Worm (Caenorhabditis elegans) whole organism, L1 larva: ENCODE measurements around the gene T27E9.6.
A peak's percentile ranks its signal among the peaks of the same experiment; 100 is the strongest.

Source experiments
- C04F5.9 ChIP-seq: sonication (generic microtip); optimal IDR thresholded peaks from 2 replicates; lab custom pipeline; 2016; ENCODE audit warnings: missing genetic modification characterization, missing compliant biosample characterization
- C34B4.2 ChIP-seq: sonication (generic microtip); optimal IDR thresholded peaks from 2 replicates; lab custom pipeline; 2017; ENCODE audit warnings: mild to moderate bottlenecking, missing genetic modification characterization, missing compliant biosample characterization
- Y116A8C.19 ChIP-seq: sonication (generic microtip); optimal IDR thresholded peaks from 2 replicates; lab custom pipeline; 2016; ENCODE audit warnings: missing compliant biosample characterization, missing genetic modification characterization, borderline replicate concordance
- aha-1 ChIP-seq: fragments of 150-350 bp; optimal IDR thresholded peaks from 2 replicates; lab custom pipeline; 2014; ENCODE audit warnings: missing biosample characterization, missing genetic modification characterization
- ceh-8 ChIP-seq: fragments of 200-800 bp; sonication (Bioruptor generic); optimal IDR thresholded peaks from 2 replicates; lab custom pipeline; 2018; ENCODE audit warnings: mild to moderate bottlenecking, missing genetic modification characterization, moderate library complexity, missing compliant biosample characterization
- ces-1 ChIP-seq: fragments of 150-350 bp; optimal IDR thresholded peaks from 2 replicates; lab custom pipeline; 2014; ENCODE audit warnings: missing biosample characterization, missing genetic modification reagents, missing genetic modification characterization
- dsc-1 ChIP-seq: sonication (generic microtip); optimal IDR thresholded peaks from 2 replicates; lab custom pipeline; 2016; ENCODE audit warnings: mild to moderate bottlenecking, missing genetic modification characterization, missing compliant biosample characterization
- efl-1 ChIP-seq, 4 experiments: fragments of 150-350 bp; optimal IDR thresholded peaks in 3 of 4; peaks in 1 of 4; 1 replicate in 1 of 4; 2 replicates in 3 of 4; lab custom pipeline; 2014; ENCODE audit warnings: missing biosample characterization in 2 of 4, missing genetic modification characterization in 2 of 4, missing genetic modification reagents in 2 of 4
- egl-27 ChIP-seq, 2 experiments: fragments of 150-350 bp in 1 of 2; sonication (generic microtip); optimal IDR thresholded peaks; 3 replicates each; lab custom pipeline; 2017 to 2018; ENCODE audit warnings: missing biosample characterization in 2 of 2, missing genetic modification characterization in 2 of 2, missing genetic modification reagents in 2 of 2
- elt-3 ChIP-seq, 6 experiments: fragments of 150-350 bp in 1 of 6; sonication (generic microtip); optimal IDR thresholded peaks; 2 replicates each; lab custom pipeline; 2017 to 2018; ENCODE audit warnings: missing biosample characterization in 6 of 6, missing genetic modification characterization in 6 of 6, inconsistent platforms in 1 of 6
- fkh-10 ChIP-seq: sonication (generic microtip); optimal IDR thresholded peaks from 2 replicates; lab custom pipeline; 2017; ENCODE audit warnings: missing biosample characterization, missing genetic modification reagents, missing genetic modification characterization
- grh-1 ChIP-seq: fragments of 200-800 bp; sonication (Bioruptor generic); IDR thresholded peaks from 2 replicates; pipeline ENCODE4 v1.3.6; 2022; ENCODE audit warnings: missing genetic modification reagents, missing genetic modification characterization, missing compliant biosample characterization
- hlh-17 ChIP-seq: fragments of 200-800 bp; sonication (Bioruptor generic); optimal IDR thresholded peaks from 2 replicates; lab custom pipeline; 2018; ENCODE audit warnings: missing genetic modification characterization, mild to moderate bottlenecking, missing compliant biosample characterization, moderate library complexity, borderline replicate concordance
- hlh-4 ChIP-seq: sonication (generic microtip); optimal IDR thresholded peaks from 2 replicates; lab custom pipeline; 2016; ENCODE audit warnings: mild to moderate bottlenecking, missing genetic modification characterization, missing compliant biosample characterization
- hpl-2 ChIP-seq: fragments of 150-350 bp; optimal IDR thresholded peaks from 2 replicates; lab custom pipeline; 2014; ENCODE audit warnings: missing biosample characterization, missing genetic modification reagents, missing genetic modification characterization
- irx-1 ChIP-seq: sonication (generic microtip); optimal IDR thresholded peaks from 2 replicates; lab custom pipeline; 2016; ENCODE audit warnings: missing genetic modification characterization, missing compliant biosample characterization
- lin-13 ChIP-seq: fragments of 150-350 bp; optimal IDR thresholded peaks from 2 replicates; lab custom pipeline; 2014; ENCODE audit warnings: missing biosample characterization, missing genetic modification reagents, missing genetic modification characterization
- lin-14 ChIP-seq: fragments of 200-800 bp; sonication (Bioruptor generic); optimal IDR thresholded peaks from 2 replicates; lab custom pipeline; 2018; ENCODE audit warnings: mild to moderate bottlenecking, missing genetic modification characterization, moderate library complexity, missing compliant biosample characterization
- lin-35 ChIP-seq, 2 experiments: fragments of 150-350 bp; optimal IDR thresholded peaks; 2 replicates each; lab custom pipeline; 2014; ENCODE audit warnings: missing biosample characterization in 2 of 2, missing genetic modification characterization in 2 of 2, missing genetic modification reagents in 2 of 2
- lin-39 ChIP-seq: fragments of 150-350 bp; optimal IDR thresholded peaks from 2 replicates; lab custom pipeline; 2014; ENCODE audit warnings: missing biosample characterization, missing genetic modification reagents, missing genetic modification characterization
- lir-3 ChIP-seq: sonication (generic microtip); optimal IDR thresholded peaks from 2 replicates; lab custom pipeline; 2016; ENCODE audit warnings: mild to moderate bottlenecking, missing genetic modification characterization, moderate library complexity, missing compliant biosample characterization; ENCODE audit not compliant: poor library complexity
- mab-9 ChIP-seq: fragments of 200-800 bp; sonication (Bioruptor generic); IDR thresholded peaks from 2 replicates; pipeline ENCODE4 v1.3.6; 2022; ENCODE audit warnings: missing genetic modification reagents, missing genetic modification characterization, missing compliant biosample characterization
- mef-2 ChIP-seq: fragments of 150-350 bp; optimal IDR thresholded peaks from 2 replicates; lab custom pipeline; 2014; ENCODE audit warnings: missing biosample characterization, missing genetic modification characterization
- nhr-19 ChIP-seq: fragments of 200-800 bp; sonication (Bioruptor generic); conservative IDR thresholded peaks from 2 replicates; pipeline ENCODE4 v1.3.6; 2022; ENCODE audit warnings: missing genetic modification characterization, missing compliant biosample characterization
- nhr-237 ChIP-seq: fragments of 150-350 bp; optimal IDR thresholded peaks from 2 replicates; lab custom pipeline; 2014; ENCODE audit warnings: missing biosample characterization, missing genetic modification characterization
- nhr-77 ChIP-seq: fragments of 150-350 bp; optimal IDR thresholded peaks from 2 replicates; lab custom pipeline; 2014; ENCODE audit warnings: missing biosample characterization, missing genetic modification characterization
- nhr-84 ChIP-seq: sonication (generic microtip); optimal IDR thresholded peaks from 2 replicates; lab custom pipeline; 2017; ENCODE audit warnings: missing biosample characterization, missing genetic modification characterization
- nhr-85 ChIP-seq: sonication (generic microtip); peaks from one replicate; lab custom pipeline; 2016; ENCODE audit warnings: missing genetic modification characterization, inconsistent platforms, missing compliant biosample characterization
- nhr-90 ChIP-seq: sonication (generic microtip); optimal IDR thresholded peaks from 2 replicates; lab custom pipeline; 2016; ENCODE audit warnings: mild to moderate bottlenecking, missing genetic modification characterization, missing compliant biosample characterization; ENCODE audit not compliant: poor library complexity
- pag-3 ChIP-seq: sonication (generic microtip); optimal IDR thresholded peaks from 2 replicates; lab custom pipeline; 2017; ENCODE audit warnings: missing genetic modification characterization, mild to moderate bottlenecking, missing compliant biosample characterization, antibody characterized with exemption, borderline replicate concordance; ENCODE audit not compliant: insufficient read depth
- pax-3 ChIP-seq: fragments of 200-800 bp; sonication (Bioruptor generic); optimal IDR thresholded peaks from 2 replicates; lab custom pipeline; 2018; ENCODE audit warnings: mild to moderate bottlenecking, missing genetic modification characterization, moderate library complexity, missing compliant biosample characterization
- pqm-1 ChIP-seq: sonication (generic microtip); optimal IDR thresholded peaks from 3 replicates; lab custom pipeline; 2017; ENCODE audit warnings: missing biosample characterization, missing genetic modification characterization
- skn-1 ChIP-seq: fragments of 150-350 bp; optimal IDR thresholded peaks from 2 replicates; lab custom pipeline; 2014; ENCODE audit warnings: missing biosample characterization, missing genetic modification characterization
- snu-23 ChIP-seq: sonication (generic microtip); optimal IDR thresholded peaks from 2 replicates; lab custom pipeline; 2016; ENCODE audit warnings: missing genetic modification characterization, missing compliant biosample characterization
- sox-4 ChIP-seq: sonication (generic microtip); optimal IDR thresholded peaks from 2 replicates; lab custom pipeline; 2016; ENCODE audit warnings: missing genetic modification characterization, missing compliant biosample characterization
- sptf-1 ChIP-seq: fragments of 150-350 bp; optimal IDR thresholded peaks from 2 replicates; lab custom pipeline; 2014; ENCODE audit warnings: missing biosample characterization, missing genetic modification characterization
- sup-37 ChIP-seq: fragments of 200-800 bp; sonication (Bioruptor generic); optimal IDR thresholded peaks from 2 replicates; lab custom pipeline; 2018; ENCODE audit warnings: mild to moderate bottlenecking, missing genetic modification characterization, missing compliant biosample characterization
- swsn-7 ChIP-seq: sonication (generic microtip); optimal IDR thresholded peaks from 2 replicates; lab custom pipeline; 2016; ENCODE audit warnings: missing genetic modification characterization, missing compliant biosample characterization
- tbx-2 ChIP-seq: sonication (generic microtip); optimal IDR thresholded peaks from 2 replicates; lab custom pipeline; 2016; ENCODE audit warnings: missing genetic modification characterization, missing compliant biosample characterization
- tlp-1 ChIP-seq: fragments of 150-350 bp; optimal IDR thresholded peaks from 2 replicates; lab custom pipeline; 2014; ENCODE audit warnings: missing biosample characterization, missing genetic modification characterization
- unc-130 ChIP-seq: fragments of 150-350 bp; optimal IDR thresholded peaks from 2 replicates; lab custom pipeline; 2017; ENCODE audit warnings: missing biosample characterization, missing genetic modification characterization, inconsistent platforms
- unc-30 ChIP-seq: sonication (generic microtip); optimal IDR thresholded peaks from 2 replicates; lab custom pipeline; 2017; ENCODE audit warnings: missing biosample characterization, missing genetic modification characterization
- unc-62 ChIP-seq: fragments of 150-350 bp; optimal IDR thresholded peaks from 2 replicates; lab custom pipeline; 2014; ENCODE audit warnings: missing biosample characterization, missing genetic modification reagents, missing genetic modification characterization
- unc-98 ChIP-seq: fragments of 200-800 bp; sonication (Bioruptor generic); IDR thresholded peaks from 2 replicates; pipeline ENCODE4 v1.3.6; 2022; ENCODE audit warnings: missing genetic modification characterization, missing compliant biosample characterization
- xbp-1 ChIP-seq: sonication (generic microtip); optimal IDR thresholded peaks from 2 replicates; lab custom pipeline; 2016; ENCODE audit warnings: missing genetic modification characterization, missing compliant biosample characterization
- zag-1 ChIP-seq: fragments of 150-350 bp; optimal IDR thresholded peaks from 2 replicates; lab custom pipeline; 2014; ENCODE audit warnings: missing biosample characterization, missing genetic modification characterization
- ztf-4 ChIP-seq: fragments of 150-350 bp; optimal IDR thresholded peaks from 2 replicates; lab custom pipeline; 2014; ENCODE audit warnings: missing biosample characterization, missing genetic modification characterization

The T27E9.6 gene

DNA sequence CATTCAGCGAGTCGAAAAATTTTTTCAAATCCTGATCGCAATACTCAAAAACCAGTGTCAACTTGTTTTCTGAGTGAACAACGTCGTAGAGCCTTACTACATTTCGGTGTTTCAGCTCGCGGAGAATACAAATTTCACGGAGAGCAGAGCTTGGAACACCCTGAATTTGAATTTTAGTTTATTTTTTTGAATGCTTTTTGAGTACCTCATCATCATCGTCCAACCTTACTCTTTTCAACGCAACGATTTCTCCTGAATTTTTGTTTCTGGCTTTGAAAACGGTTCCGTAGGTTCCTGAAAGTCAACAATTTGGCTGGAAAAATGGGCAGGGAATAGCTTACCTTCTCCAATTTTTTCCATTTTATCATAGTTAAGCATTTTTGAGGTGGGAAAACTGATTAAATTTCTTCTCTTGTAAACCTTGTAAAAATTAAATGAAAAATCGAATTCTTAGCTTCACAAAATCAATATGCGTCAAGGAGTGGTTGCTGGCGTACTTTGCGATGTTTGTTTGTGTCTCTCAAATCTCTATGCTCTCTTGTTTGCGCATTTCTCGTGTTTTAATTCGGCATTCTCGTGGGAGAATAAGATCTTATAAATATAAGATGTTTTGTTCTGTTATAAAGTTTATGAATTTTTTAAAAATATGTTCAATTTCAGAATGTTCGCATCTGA, 10.5 kb downstream of the T27E9.6 start, which contains the start of gene cdk-5 (continued):
- TF ChIP-seq hlh-4 (no peak), C34B4.2 (no peak), xbp-1 (tag; lab: Kevin White, UChicago) (peak; percentile 93), lin-14 (peak; percentile 90), grh-1 (peak; percentile 87), sup-37 (GFP tag; lab: Kevin White, UChicago) (peak; percentile 50), lin-35 (GFP tag; optimal IDR thresholded peaks at IDR 0.05; lab: Kevin White, UChicago) (peak; percentile 92 to 93), ztf-4 (tag; lab: Kevin White, UChicago) (peak; percentile 84), pax-3 (tag; lab: Kevin White, UChicago) (peak; percentile 83), swsn-7 (tag; lab: Kevin White, UChicago) (peak; percentile 97), Y116A8C.19 (tag; lab: Kevin White, UChicago) (no peak), skn-1 (tag; lab: Kevin White, UChicago) (peak; percentile 91), sox-4 (tag; lab: Kevin White, UChicago) (peak; percentile 82), zag-1 (tag; lab: Kevin White, UChicago) (peak; percentile 83), lin-13 (GFP tag; lab: Kevin White, UChicago) (peak; percentile 90), pag-3 (tag; lab: Kevin White, UChicago) (no peak), dsc-1 (peak; percentile 97), ceh-8 (GFP tag; lab: Kevin White, UChicago) (peak; percentile 92), egl-27 (tag; optimal IDR thresholded peaks at IDR 0.05; lab: Kevin White, UChicago) (no peak), tbx-2 (tag; lab: Kevin White, UChicago) (peak; percentile 97), unc-62 (GFP tag; lab: Kevin White, UChicago) (no peak), nhr-237 (tag; lab: Kevin White, UChicago) (peak; percentile 55), C04F5.9 (tag; lab: Kevin White, UChicago) (peak; percentile 66), lir-3 (peak; percentile 87), ces-1 (GFP tag; lab: Kevin White, UChicago) (no peak), lin-39 (tag; lab: Kevin White, UChicago) (peak; percentile 97), nhr-90 (tag; lab: Kevin White, UChicago) (peak; percentile 94), efl-1 (optimal IDR thresholded peaks at IDR 0.05; lab: Kevin White, UChicago) (peak; percentile 90 to 94), efl-1 (GFP tag; optimal IDR thresholded peaks at IDR 0.05 in 1 of 2; lab: Kevin White, UChicago) (peak; percentile 88 to 99), mab-9 (peak; percentile 81), nhr-19 (GFP tag; lab: Robert Waterston, UW) (peak; percentile 95), hlh-17 (GFP tag; lab: Kevin White, UChicago) (no peak), nhr-84 (tag; lab: Kevin White, UChicago) (no peak), irx-1 (tag; lab: Kevin White, UChicago) (peak; percentile 93), hpl-2 (GFP tag; lab: Kevin White, UChicago) (peak; percentile 83), nhr-85 (tag; lab: Kevin White, UChicago) (peak; percentile 94), mef-2 (tag; lab: Kevin White, UChicago) (peak; percentile 2), unc-98 (no peak; the same call in 1 of the 2 replicates)

DNA sequence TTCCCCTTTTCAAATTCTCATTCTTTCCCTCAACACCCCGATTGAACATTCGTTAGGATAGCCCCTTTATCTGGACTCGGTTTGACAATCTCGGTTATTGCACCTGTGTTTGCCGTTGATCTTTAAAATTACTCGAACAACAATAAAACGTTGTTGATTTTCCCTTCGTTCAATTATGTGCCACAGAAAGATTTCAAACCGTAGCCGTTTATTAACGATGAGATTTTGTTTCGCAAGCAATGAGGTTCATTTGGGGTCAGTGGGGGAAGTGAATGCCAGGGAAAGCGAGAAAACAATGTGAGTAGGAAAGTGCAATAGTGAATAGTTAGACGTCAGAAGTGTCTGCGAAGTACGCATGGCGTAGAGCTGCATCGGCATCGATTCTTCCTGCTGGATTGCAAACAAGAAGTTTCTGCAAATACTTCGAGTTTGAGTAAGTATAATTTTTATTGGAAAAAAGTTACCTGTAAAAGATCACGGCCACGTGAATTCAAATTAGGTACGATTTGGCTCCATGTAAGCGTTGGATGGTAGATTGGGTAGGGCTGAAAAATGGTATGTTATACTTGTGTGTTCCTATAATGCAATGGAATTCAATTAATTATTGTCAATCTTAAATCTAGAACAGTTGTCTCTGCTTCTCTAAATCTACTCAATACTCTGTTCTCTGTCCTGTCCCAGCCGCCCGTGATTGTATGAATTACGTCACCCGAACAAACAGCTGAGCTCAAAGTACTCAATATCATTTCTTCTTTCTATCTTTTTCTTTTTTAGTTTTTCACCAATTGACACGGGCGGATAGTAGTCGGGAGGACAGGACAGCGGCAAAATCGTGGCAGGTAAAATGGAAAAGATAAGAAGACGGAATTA, 11.9 kb downstream of the T27E9.6 start, which contains the start of gene kel-3:
Gene kel-3, plus strand, starts transcription at position 328 of the 870 bp plus-strand sequence.
- peak; percentile 20 for TF ChIP-seq nhr-77 (tag; lab: Kevin White, UChicago)
- no peak for TF ChIP-seq unc-30
- TF ChIP-seq pax-3 (tag; lab: Kevin White, UChicago), result peak; percentile 76
- TF ChIP-seq skn-1 (tag; lab: Kevin White, UChicago), result peak; percentile 26
- peak; percentile 81 for TF ChIP-seq nhr-90 (tag; lab: Kevin White, UChicago)
- TF ChIP-seq pqm-1 (tag; lab: Kevin White, UChicago), result no peak
- no peak for TF ChIP-seq aha-1 (tag; lab: Kevin White, UChicago)
- TF ChIP-seq unc-130 (tag; lab: Kevin White, UChicago), result peak; percentile 86
- TF ChIP-seq tlp-1 (tag; lab: Kevin White, UChicago), result no peak
- TF ChIP-seq elt-3 (tag; optimal IDR thresholded peaks at IDR 0.05; lab: Kevin White, UChicago), result peak in 4 of 6 experiments; percentile 69 to 94 (median 76)
- no peak for TF ChIP-seq sptf-1 (tag; lab: Kevin White, UChicago)
- no peak for TF ChIP-seq irx-1 (tag; lab: Kevin White, UChicago)
- peak; percentile 82 for TF ChIP-seq tbx-2 (tag; lab: Kevin White, UChicago)
- TF ChIP-seq nhr-84 (tag; lab: Kevin White, UChicago), result peak; percentile 56
- peak; percentile 20; the same call in 1 of the 2 replicates for TF ChIP-seq grh-1
- peak; percentile 75 for TF ChIP-seq snu-23 (GFP tag; lab: Kevin White, UChicago)
- no peak for TF ChIP-seq fkh-10 (GFP tag; lab: Kevin White, UChicago)
- no peak for TF ChIP-seq unc-98
